ENCODE assay signal across 4 worm cellular contexts in genomic region chrII:4904277-4904676, ce11.
A peak's percentile ranks its signal among the peaks of the same experiment; 100 is the strongest.
TF ChIP-seq lines count a peak whose summit lies in the region.

No protein-coding gene starts in this region.

TF ChIP-seq in whole organism, L2 larva, 48 proteins besides CTCF, POLR2A, EP300 and RAD21 (continued from another document):
- TF ChIP-seq nhr-237 (tag; optimal IDR thresholded peaks at IDR 0.05; lab: Kevin White, UChicago) = no peak
- peak; percentile 70 for TF ChIP-seq sma-9 (GFP tag; optimal IDR thresholded peaks at IDR 0.05; lab: Kevin White, UChicago)
- TF ChIP-seq sma-9 (tag; optimal IDR thresholded peaks at IDR 0.05; lab: Kevin White, UChicago) = no peak
- TF ChIP-seq lin-11 (tag; optimal IDR thresholded peaks at IDR 0.05; lab: Kevin White, UChicago) = peak; percentile 41
- peak; percentile 93 for TF ChIP-seq unc-55 (GFP tag; optimal IDR thresholded peaks at IDR 0.05; lab: Kevin White, UChicago)
- TF ChIP-seq C34F6.9 (tag; optimal IDR thresholded peaks at IDR 0.05; lab: Kevin White, UChicago) = peak; percentile 92
- TF ChIP-seq unc-39 (tag; optimal IDR thresholded peaks at IDR 0.05; lab: Kevin White, UChicago) = no peak
- no peak for TF ChIP-seq lin-39 (tag; optimal IDR thresholded peaks at IDR 0.05; lab: Kevin White, UChicago)
- no peak for TF ChIP-seq nhr-11 (tag; optimal IDR thresholded peaks at IDR 0.05; lab: Kevin White, UChicago)
- TF ChIP-seq mdl-1 (tag; optimal IDR thresholded peaks at IDR 0.05; lab: Kevin White, UChicago) = peak; percentile 38 to 59
- no peak for TF ChIP-seq aly-2 (tag; optimal IDR thresholded peaks at IDR 0.05; lab: Kevin White, UChicago)
- no peak for TF ChIP-seq nhr-23 (tag; optimal IDR thresholded peaks at IDR 0.05; lab: Kevin White, UChicago)
- TF ChIP-seq sem-4 (tag; optimal IDR thresholded peaks at IDR 0.05; lab: Kevin White, UChicago) = peak; percentile 43
- TF ChIP-seq elt-1 (tag; optimal IDR thresholded peaks at IDR 0.05; lab: Kevin White, UChicago) = no peak
- no peak for TF ChIP-seq unc-62 (GFP tag; optimal IDR thresholded peaks at IDR 0.05; lab: Kevin White, UChicago)
- no peak for TF ChIP-seq ceh-16 (tag; optimal IDR thresholded peaks at IDR 0.05; lab: Kevin White, UChicago)
- peak; percentile 76 for TF ChIP-seq F13H6.1 (tag; optimal IDR thresholded peaks at IDR 0.05; lab: Kevin White, UChicago)
- TF ChIP-seq ztf-1 (GFP tag; conservative IDR thresholded peaks at IDR 0.05; lab: Robert Waterston, UW) = no peak
- TF ChIP-seq zag-1 (tag; optimal IDR thresholded peaks at IDR 0.05; lab: Kevin White, UChicago) = peak; percentile 51
- TF ChIP-seq lin-13 (GFP tag; optimal IDR thresholded peaks at IDR 0.05; lab: Kevin White, UChicago) = peak; percentile 58
- TF ChIP-seq alr-1 (tag; optimal IDR thresholded peaks at IDR 0.05; lab: Kevin White, UChicago) = no peak
- TF ChIP-seq gmeb-1 (tag; optimal IDR thresholded peaks at IDR 0.05; lab: Kevin White, UChicago) = peak; percentile 71
- TF ChIP-seq sma-3 (GFP tag; optimal IDR thresholded peaks at IDR 0.05; lab: Kevin White, UChicago) = no peak
- TF ChIP-seq mab-5 (tag; optimal IDR thresholded peaks at IDR 0.05; lab: Kevin White, UChicago) = peak; percentile 25
- no peak for TF ChIP-seq skn-1 (tag; optimal IDR thresholded peaks at IDR 0.05; lab: Kevin White, UChicago)
TF ChIP-seq in whole organism, L2 larva: peak in this region for 21.

TF ChIP-seq in whole organism, L4 larva, 104 proteins besides CTCF, POLR2A, EP300 and RAD21 (continued from another document and continues in another):
- TF ChIP-seq jun-1 (tag; optimal IDR thresholded peaks at IDR 0.05; lab: Kevin White, UChicago) (no peak), lin-13 (GFP tag; optimal IDR thresholded peaks at IDR 0.05; lab: Kevin White, UChicago) (peak; percentile 60), hlh-11 (tag; optimal IDR thresholded peaks at IDR 0.05; lab: Kevin White, UChicago) (peak; percentile 83), nhr-25 (tag; optimal IDR thresholded peaks at IDR 0.05; lab: Kevin White, UChicago; ENCODE audit: borderline replicate concordance, insufficient read depth) (no peak), Y75B8A.6 (GFP tag; IDR thresholded peaks at IDR 0.05; lab: Robert Waterston, UW) (no peak), ztf-11 (tag; optimal IDR thresholded peaks at IDR 0.05; lab: Kevin White, UChicago) (no peak), ceh-20 (GFP tag; IDR thresholded peaks at IDR 0.05; lab: Robert Waterston, UW) (peak; percentile 66; the same call in 1 of the 2 replicates), hlh-30 (tag; optimal IDR thresholded peaks at IDR 0.05; lab: Kevin White, UChicago; ENCODE audit: insufficient read depth) (peak; percentile 89), fkh-10 (GFP tag; optimal IDR thresholded peaks at IDR 0.05; lab: Kevin White, UChicago) (peak; percentile 33), Y105C5A.15 (GFP tag; IDR thresholded peaks at IDR 0.05; lab: Robert Waterston, UW) (no peak), pha-4 (GFP tag; IDR thresholded peaks at IDR 0.05; lab: Robert Waterston, UW) (peak; percentile 37; the same call in 1 of the 2 replicates), pha-4 (tag; optimal IDR thresholded peaks at IDR 0.05; lab: Kevin White, UChicago) (peak; percentile 23), F26F4.8 (GFP tag; conservative IDR thresholded peaks at IDR 0.05; lab: Robert Waterston, UW) (no peak), nhr-111 (GFP tag; optimal IDR thresholded peaks at IDR 0.05; lab: Kevin White, UChicago) (no peak), lin-38 (GFP tag; IDR thresholded peaks at IDR 0.05; lab: Robert Waterston, UW) (peak; percentile 74), lin-29 (GFP tag; IDR thresholded peaks at IDR 0.05; lab: Robert Waterston, UW) (no peak), dve-1 (tag; optimal IDR thresholded peaks at IDR 0.05; lab: Kevin White, UChicago; ENCODE audit: insufficient read depth) (peak; percentile 75), ces-1 (GFP tag; optimal IDR thresholded peaks at IDR 0.05; lab: Kevin White, UChicago) (peak; percentile 9), mxl-2 (GFP tag; conservative IDR thresholded peaks at IDR 0.05; lab: Robert Waterston, UW) (no peak), dpl-1 (GFP tag; optimal IDR thresholded peaks at IDR 0.05; lab: Kevin White, UChicago) (peak; percentile 56), D1046.2 (GFP tag; IDR thresholded peaks at IDR 0.05; lab: Robert Waterston, UW) (no peak), F49E8.2 (tag; optimal IDR thresholded peaks at IDR 0.05; lab: Kevin White, UChicago; ENCODE audit: borderline replicate concordance) (no peak), unc-62 (GFP tag; optimal IDR thresholded peaks at IDR 0.05 in 1 of 2; lab: Kevin White, UChicago) (peak in 1 of 2 experiments; percentile 98), unc-62 (tag; optimal IDR thresholded peaks at IDR 0.05; lab: Kevin White, UChicago) (no peak), ceh-28 (tag; optimal IDR thresholded peaks at IDR 0.05; lab: Kevin White, UChicago) (no peak), hmg-1.1 (GFP tag; IDR thresholded peaks at IDR 0.05; lab: Robert Waterston, UW) (peak; percentile 79), mxl-3 (GFP tag; optimal IDR thresholded peaks at IDR 0.05; lab: Kevin White, UChicago) (peak; percentile 80), lsy-2 (tag; optimal IDR thresholded peaks at IDR 0.05; lab: Kevin White, UChicago) (peak; percentile 16 to 84), ctbp-1 (GFP tag; IDR thresholded peaks at IDR 0.05; lab: Robert Waterston, UW) (peak; percentile 41; the same call in 1 of the 2 replicates), dmd-9 (GFP tag; IDR thresholded peaks at IDR 0.05; lab: Robert Waterston, UW) (no peak), zag-1 (tag; optimal IDR thresholded peaks at IDR 0.05; lab: Kevin White, UChicago) (no peak), egl-43 (GFP tag; IDR thresholded peaks at IDR 0.05; lab: Robert Waterston, UW) (no peak), zip-2 (tag; optimal IDR thresholded peaks at IDR 0.05; lab: Kevin White, UChicago) (no peak), mdl-1 (tag; optimal IDR thresholded peaks at IDR 0.05; lab: Kevin White, UChicago) (peak; percentile 37 to 86), ceh-44 (GFP tag; IDR thresholded peaks at IDR 0.05; lab: Robert Waterston, UW) (no peak), aly-2 (tag; optimal IDR thresholded peaks at IDR 0.05; lab: Kevin White, UChicago) (no peak)

TF ChIP-seq in whole organism, late embryonic, 69 proteins besides CTCF, POLR2A, EP300 and RAD21 (continued from another document):
- TF ChIP-seq ceh-9 (tag; optimal IDR thresholded peaks at IDR 0.05; lab: Kevin White, UChicago) (no peak), ceh-24 (tag; optimal IDR thresholded peaks at IDR 0.05; lab: Kevin White, UChicago) (no peak), ceh-30 (tag; optimal IDR thresholded peaks at IDR 0.05; lab: Kevin White, UChicago) (peak; percentile 47), ztf-16 (tag; optimal IDR thresholded peaks at IDR 0.05; lab: Kevin White, UChicago) (no peak), nhr-232 (tag; optimal IDR thresholded peaks at IDR 0.05; lab: Kevin White, UChicago) (no peak), npax-4 (tag; optimal IDR thresholded peaks at IDR 0.05; lab: Kevin White, UChicago) (no peak), F13H6.1 (tag; optimal IDR thresholded peaks at IDR 0.05; lab: Kevin White, UChicago) (no peak), che-1 (tag; optimal IDR thresholded peaks at IDR 0.05; lab: Kevin White, UChicago) (no peak), odd-2 (tag; optimal IDR thresholded peaks at IDR 0.05; lab: Kevin White, UChicago) (no peak), syd-9 (tag; optimal IDR thresholded peaks at IDR 0.05; lab: Kevin White, UChicago) (no peak), hlh-6 (tag; optimal IDR thresholded peaks at IDR 0.05; lab: Kevin White, UChicago) (no peak), dve-1 (tag; optimal IDR thresholded peaks at IDR 0.05; lab: Kevin White, UChicago) (peak; percentile 44), ceh-18 (tag; optimal IDR thresholded peaks at IDR 0.05; lab: Kevin White, UChicago) (peak; percentile 47), nhr-11 (tag; optimal IDR thresholded peaks at IDR 0.05; lab: Kevin White, UChicago) (no peak)

TF ChIP-seq in whole organism, mixed stage, embryonic, 35 proteins besides CTCF, POLR2A, EP300 and RAD21 (continued from another document):
- TF ChIP-seq mab-5 (tag; optimal IDR thresholded peaks at IDR 0.05; lab: Kevin White, UChicago) (no peak), mep-1 (tag; optimal IDR thresholded peaks at IDR 0.05; lab: Kevin White, UChicago) (peak; percentile 41), ceh-83 (GFP tag; optimal IDR thresholded peaks at IDR 0.05; lab: Kevin White, UChicago) (no peak), lsy-2 (tag; optimal IDR thresholded peaks at IDR 0.05; lab: Kevin White, UChicago) (peak; percentile 56), elt-3 (tag; optimal IDR thresholded peaks at IDR 0.05; lab: Kevin White, UChicago) (no peak)
